Worm (Caenorhabditis elegans) whole organism, L2 larva: Measurements from ENCODE around the gene str-238.
A peak's percentile ranks its signal among the peaks of the same experiment; 100 is the strongest.

ENCODE experiments used
- C34F6.9 ChIP-seq: fragments of 150-350 bp; optimal IDR thresholded peaks from 2 replicates; lab custom pipeline; 2014; ENCODE audit warnings: missing biosample characterization, missing genetic modification characterization
- R02D3.7 ChIP-seq: fragments of 150-350 bp; optimal IDR thresholded peaks from 2 replicates; lab custom pipeline; 2014; ENCODE audit warnings: missing biosample characterization, missing genetic modification characterization
- Y55F3AM.14 ChIP-seq: fragments of 200-800 bp; sonication (Bioruptor generic); optimal IDR thresholded peaks from 2 replicates; lab custom pipeline; 2018; ENCODE audit warnings: mild to moderate bottlenecking, missing genetic modification characterization, missing compliant biosample characterization
- ZK546.5 ChIP-seq: sonication (generic microtip); optimal IDR thresholded peaks from 2 replicates; lab custom pipeline; 2017; ENCODE audit warnings: missing biosample characterization, missing genetic modification characterization
- alr-1 ChIP-seq: fragments of 150-350 bp; optimal IDR thresholded peaks from 2 replicates; lab custom pipeline; 2014; ENCODE audit warnings: missing biosample characterization, missing genetic modification characterization
- ama-1 ChIP-seq: fragments of 150-350 bp; optimal IDR thresholded peaks from 2 replicates; lab custom pipeline; 2018; ENCODE audit warnings: inconsistent platforms
- ceh-16 ChIP-seq: fragments of 150-350 bp; optimal IDR thresholded peaks from 2 replicates; lab custom pipeline; 2014; ENCODE audit warnings: missing biosample characterization, missing genetic modification characterization
- ceh-82 ChIP-seq: fragments of 150-350 bp; optimal IDR thresholded peaks from 2 replicates; lab custom pipeline; 2014; ENCODE audit warnings: missing biosample characterization, missing genetic modification characterization
- crh-2 ChIP-seq: sonication (generic microtip); optimal IDR thresholded peaks from 2 replicates; lab custom pipeline; 2017; ENCODE audit warnings: missing biosample characterization, missing genetic modification characterization
- fos-1 ChIP-seq: fragments of 150-350 bp; optimal IDR thresholded peaks from 2 replicates; lab custom pipeline; 2014; ENCODE audit warnings: missing biosample characterization, missing genetic modification characterization
- lin-11 ChIP-seq: fragments of 150-350 bp; sonication (generic microtip); optimal IDR thresholded peaks from 2 replicates; lab custom pipeline; 2014; ENCODE audit warnings: missing biosample characterization, missing genetic modification characterization, inconsistent platforms, mixed read lengths
- lin-13 ChIP-seq: fragments of 150-350 bp; optimal IDR thresholded peaks from 2 replicates; lab custom pipeline; 2014; ENCODE audit warnings: missing biosample characterization, missing genetic modification reagents, missing genetic modification characterization
- lin-39 ChIP-seq: fragments of 150-350 bp; optimal IDR thresholded peaks from 2 replicates; lab custom pipeline; 2014; ENCODE audit warnings: missing biosample characterization, missing genetic modification reagents, missing genetic modification characterization
- mdl-1 ChIP-seq, 2 experiments: fragments of 150-350 bp in 1 of 2; sonication (generic microtip) in 1 of 2; optimal IDR thresholded peaks; 2 replicates each; lab custom pipeline; 2017; ENCODE audit warnings: missing biosample characterization in 2 of 2, missing genetic modification characterization in 2 of 2
- nhr-11 ChIP-seq: fragments of 150-350 bp; optimal IDR thresholded peaks from 2 replicates; lab custom pipeline; 2014; ENCODE audit warnings: missing biosample characterization, missing genetic modification characterization
- nhr-129 ChIP-seq: fragments of 150-350 bp; optimal IDR thresholded peaks from 2 replicates; lab custom pipeline; 2014; ENCODE audit warnings: missing biosample characterization, missing genetic modification characterization
- nhr-21 ChIP-seq: fragments of 150-350 bp; optimal IDR thresholded peaks from 2 replicates; lab custom pipeline; 2014; ENCODE audit warnings: missing biosample characterization, missing genetic modification characterization
- nhr-6 ChIP-seq: fragments of 150-350 bp; optimal IDR thresholded peaks from 2 replicates; lab custom pipeline; 2014; ENCODE audit warnings: missing biosample characterization, missing genetic modification characterization
- peb-1 ChIP-seq: fragments of 150-350 bp; optimal IDR thresholded peaks from 2 replicates; lab custom pipeline; 2014; ENCODE audit warnings: missing biosample characterization, missing genetic modification characterization
- sem-4 ChIP-seq: fragments of 150-350 bp; optimal IDR thresholded peaks from 2 replicates; lab custom pipeline; 2014; ENCODE audit warnings: missing biosample characterization, missing genetic modification reagents, missing genetic modification characterization
- skn-1 ChIP-seq: sonication (generic microtip); optimal IDR thresholded peaks from 2 replicates; lab custom pipeline; 2017; ENCODE audit warnings: missing biosample characterization, missing genetic modification characterization
- sma-3 ChIP-seq: sonication (generic microtip); optimal IDR thresholded peaks from 2 replicates; lab custom pipeline; 2016; ENCODE audit warnings: missing genetic modification reagents, missing genetic modification characterization, missing compliant biosample characterization
- sma-9 ChIP-seq, 2 experiments: fragments of 150-350 bp in 1 of 2; sonication (generic microtip) in 1 of 2; optimal IDR thresholded peaks; 2 replicates each; lab custom pipeline; 2014 to 2016; ENCODE audit warnings: missing genetic modification characterization in 2 of 2, mild to moderate bottlenecking in 1 of 2, missing biosample characterization in 1 of 2, missing compliant biosample characterization in 1 of 2, missing genetic modification reagents in 1 of 2, moderate library complexity in 1 of 2
- snpc-4 ChIP-seq: fragments of 150-350 bp; optimal IDR thresholded peaks from 2 replicates; lab custom pipeline; 2014; ENCODE audit warnings: missing biosample characterization, missing genetic modification characterization
- unc-55 ChIP-seq: fragments of 150-350 bp; sonication (generic microtip); optimal IDR thresholded peaks from 3 replicates; lab custom pipeline; 2014; ENCODE audit warnings: missing biosample characterization, missing genetic modification reagents, missing genetic modification characterization
- unc-62 ChIP-seq: fragments of 150-350 bp; optimal IDR thresholded peaks from 2 replicates; lab custom pipeline; 2014; ENCODE audit warnings: missing biosample characterization, missing genetic modification reagents, missing genetic modification characterization
- zag-1 ChIP-seq: fragments of 150-350 bp; optimal IDR thresholded peaks from 2 replicates; lab custom pipeline; 2014; ENCODE audit warnings: missing biosample characterization, missing genetic modification characterization
- ztf-1 ChIP-seq: fragments of 200-800 bp; sonication (Bioruptor generic); conservative IDR thresholded peaks from 2 replicates; pipeline ENCODE4 v1.3.6; 2022; ENCODE audit warnings: missing genetic modification characterization, missing compliant biosample characterization
- ztf-11 ChIP-seq: sonication (generic microtip); optimal IDR thresholded peaks from 2 replicates; lab custom pipeline; 2017; ENCODE audit warnings: missing biosample characterization, missing genetic modification characterization
- ztf-4 ChIP-seq: fragments of 150-350 bp; optimal IDR thresholded peaks from 2 replicates; lab custom pipeline; 2014; ENCODE audit warnings: missing biosample characterization, missing genetic modification characterization

Gene str-238

ce11 chrV:731330-731729, 33.5 kb upstream of the str-238 start (continued):
- TF ChIP-seq nhr-129 (tag; lab: Kevin White, UChicago) = peak; percentile 96
- TF ChIP-seq nhr-11 (tag; lab: Kevin White, UChicago) = no peak
- TF ChIP-seq peb-1 = no peak
- peak; percentile 97 for TF ChIP-seq sma-3
- TF ChIP-seq ama-1 (lab: Kevin White, UChicago) = peak; percentile 82

ce11 chrV:736171-736570, 28.7 kb upstream of the str-238 start, which contains the start of gene srj-25:
Gene srj-25, minus strand, starts transcription at chrV:736271.
- no peak for TF ChIP-seq crh-2 (tag; lab: Kevin White, UChicago)
- no peak for TF ChIP-seq zag-1
- no peak for TF ChIP-seq ztf-1 (GFP tag; lab: Robert Waterston, UW)
- TF ChIP-seq C34F6.9 (tag; lab: Kevin White, UChicago) = no peak
- no peak for TF ChIP-seq lin-39 (tag; lab: Kevin White, UChicago)
- TF ChIP-seq ztf-4 (tag; lab: Kevin White, UChicago) = no peak
- TF ChIP-seq unc-62 = no peak
- TF ChIP-seq sma-3 = no peak
- no peak for TF ChIP-seq sem-4 (tag; lab: Kevin White, UChicago)
- no peak for TF ChIP-seq ztf-11
- TF ChIP-seq, all 48 proteins: peak for 0

- no peak for TF ChIP-seq sem-4 (tag; lab: Kevin White, UChicago)
Observed at ce11 chrV:738770-739169, 26.1 kb upstream of the str-238 start, which contains the start of gene srj-24. Gene srj-24, minus strand, starts transcription at chrV:738870.

ce11 chrV:741820-742219, 23.0 kb upstream of the str-238 start, which contains the start of gene C05E4.7:
Gene C05E4.7, plus strand, starts transcription at chrV:742120.
- TF ChIP-seq nhr-129 (tag; lab: Kevin White, UChicago) (no peak), unc-62 (no peak), sma-3 (no peak)

- TF ChIP-seq crh-2 (tag; lab: Kevin White, UChicago) (no peak), ceh-16 (tag; lab: Kevin White, UChicago) (no peak), sma-9 (GFP tag; optimal IDR thresholded peaks at IDR 0.05; lab: Kevin White, UChicago) (no peak), sma-9 (tag; optimal IDR thresholded peaks at IDR 0.05; lab: Kevin White, UChicago) (no peak), fos-1 (tag; lab: Kevin White, UChicago) (no peak), peb-1 (no peak), ztf-1 (GFP tag; lab: Robert Waterston, UW) (no peak), lin-11 (tag; lab: Kevin White, UChicago) (no peak), mdl-1 (tag; optimal IDR thresholded peaks at IDR 0.05; lab: Kevin White, UChicago) (no peak), snpc-4 (tag; lab: Kevin White, UChicago) (no peak)
Observed at ce11 chrV:743348-743747, 21.5 kb upstream of the str-238 start, which contains the start of gene str-134. Gene str-134, plus strand, starts transcription at chrV:743648.

- TF ChIP-seq lin-13 (GFP tag; lab: Kevin White, UChicago) = no peak
- no peak for TF ChIP-seq mdl-1 (tag; optimal IDR thresholded peaks at IDR 0.05; lab: Kevin White, UChicago)
Observed at ce11 chrV:748044-748443, 16.8 kb upstream of the str-238 start, which contains the start of gene sri-4. Gene sri-4, plus strand, starts transcription at chrV:748344.

- TF ChIP-seq fos-1 (tag; lab: Kevin White, UChicago) (no peak), alr-1 (tag; lab: Kevin White, UChicago) (no peak), crh-2 (tag; lab: Kevin White, UChicago) (no peak), ama-1 (lab: Kevin White, UChicago) (no peak), nhr-6 (tag; lab: Kevin White, UChicago) (no peak), unc-55 (GFP tag; lab: Kevin White, UChicago) (no peak), ZK546.5 (no peak), snpc-4 (tag; lab: Kevin White, UChicago) (no peak)
Observed at ce11 chrV:752679-753333, 12.0 kb upstream of the str-238 start, which contains the start of the genes str-262 and srp-1. Gene str-262, minus strand, starts transcription at chrV:752779. Gene srp-1, plus strand, starts transcription at chrV:753283.

ce11 chrV:756169-756568, 8.7 kb upstream of the str-238 start, which contains the start of gene str-20:
Gene str-20, plus strand, starts transcription at chrV:756469.
- TF ChIP-seq nhr-6 (tag; lab: Kevin White, UChicago) (no peak), R02D3.7 (tag; lab: Kevin White, UChicago) (no peak), ceh-82 (tag; lab: Kevin White, UChicago) (no peak), skn-1 (tag; lab: Kevin White, UChicago) (no peak), lin-11 (tag; lab: Kevin White, UChicago) (no peak), Y55F3AM.14 (no peak), nhr-21 (tag; lab: Kevin White, UChicago) (no peak), crh-2 (tag; lab: Kevin White, UChicago) (no peak)
- TF ChIP-seq, all 48 proteins: peak for 0
